Worm (Caenorhabditis elegans) whole organism, L4 larva: ENCODE data around the gene B0547.2.

Experiments
- Y5F2A.4 ChIP-seq: fragments of 200-800 bp; sonication (Bioruptor generic); optimal IDR thresholded peaks from 2 replicates; lab custom pipeline; 2018; ENCODE audit warnings: mild to moderate bottlenecking, missing genetic modification characterization, missing compliant biosample characterization
- mxl-3 ChIP-seq: fragments of 200-800 bp; sonication (Bioruptor generic); optimal IDR thresholded peaks from 2 replicates; lab custom pipeline; 2018; ENCODE audit warnings: mild to moderate bottlenecking, missing genetic modification characterization, missing compliant biosample characterization
- nhr-42 ChIP-seq: fragments of 200-800 bp; sonication (Bioruptor generic); IDR thresholded peaks from 2 replicates; pipeline ENCODE4 v1.3.6; 2022; ENCODE audit warnings: missing genetic modification characterization, missing compliant biosample characterization
- nhr-48 ChIP-seq: sonication (generic microtip); optimal IDR thresholded peaks from 2 replicates; lab custom pipeline; 2016; ENCODE audit warnings: mild to moderate bottlenecking, missing genetic modification characterization, missing compliant biosample characterization
- pqm-1 ChIP-seq: sonication (generic microtip); optimal IDR thresholded peaks from 2 replicates; lab custom pipeline; 2017; ENCODE audit warnings: missing biosample characterization, missing genetic modification characterization

ce11 chrIV:5666115-5667028 lies 20.6 kb downstream of the B0547.2 start:
- TF ChIP-seq pqm-1 (peak; percentile 15), Y5F2A.4 (GFP tag; lab: Kevin White, UChicago) (no peak), nhr-42 (GFP tag; lab: Robert Waterston, UW) (no peak), nhr-48 (no peak), mxl-3 (GFP tag; lab: Kevin White, UChicago) (no peak)
